Worm (Caenorhabditis elegans) whole organism, L3 larva: Measurements from ENCODE around the gene C06G4.6.

Experiments
- R02D3.7 ChIP-seq: fragments of 150-350 bp; optimal IDR thresholded peaks from 2 replicates; lab custom pipeline; 2014; ENCODE audit warnings: missing biosample characterization, missing genetic modification characterization
- ZK546.5 ChIP-seq: sonication (generic microtip); optimal IDR thresholded peaks from 2 replicates; lab custom pipeline; 2017; ENCODE audit warnings: missing biosample characterization, missing genetic modification characterization
- ceh-82 ChIP-seq: fragments of 150-350 bp; optimal IDR thresholded peaks from 2 replicates; lab custom pipeline; 2014; ENCODE audit warnings: missing biosample characterization, missing genetic modification characterization
- elt-2 ChIP-seq: sonication (generic microtip); optimal IDR thresholded peaks from 2 replicates; lab custom pipeline; 2016; ENCODE audit warnings: missing genetic modification reagents, mild to moderate bottlenecking, missing genetic modification characterization, missing compliant biosample characterization
- elt-3 ChIP-seq, 3 experiments: fragments of 150-350 bp in 1 of 3; sonication (generic microtip) in 2 of 3; optimal IDR thresholded peaks; 2 replicates in 2 of 3; 4 replicates in 1 of 3; lab custom pipeline; 2014 to 2017; ENCODE audit warnings: missing biosample characterization in 3 of 3, missing genetic modification characterization in 3 of 3
- lin-39 ChIP-seq: fragments of 150-350 bp; optimal IDR thresholded peaks from 2 replicates; lab custom pipeline; 2018; ENCODE audit warnings: missing biosample characterization, missing genetic modification reagents, missing genetic modification characterization
- nhr-11 ChIP-seq: fragments of 150-350 bp; optimal IDR thresholded peaks from 2 replicates; lab custom pipeline; 2014; ENCODE audit warnings: missing biosample characterization, missing genetic modification characterization
- nhr-237 ChIP-seq: fragments of 150-350 bp; optimal IDR thresholded peaks from 2 replicates; lab custom pipeline; 2014; ENCODE audit warnings: missing biosample characterization, missing genetic modification characterization
- nhr-25 ChIP-seq: sonication (generic microtip); optimal IDR thresholded peaks from 2 replicates; lab custom pipeline; 2017; ENCODE audit warnings: missing biosample characterization, missing genetic modification characterization
- nhr-76 ChIP-seq: fragments of 150-350 bp; sonication (generic microtip); optimal IDR thresholded peaks from 5 replicates; lab custom pipeline; 2014; ENCODE audit warnings: missing biosample characterization, missing genetic modification characterization
- pqm-1 ChIP-seq: fragments of 150-350 bp; optimal IDR thresholded peaks from 2 replicates; lab custom pipeline; 2017; ENCODE audit warnings: missing biosample characterization, missing genetic modification characterization, inconsistent platforms
- snpc-4 ChIP-seq: fragments of 150-350 bp; optimal IDR thresholded peaks from 2 replicates; lab custom pipeline; 2014; ENCODE audit warnings: missing biosample characterization, missing genetic modification characterization
- ztf-4 ChIP-seq: fragments of 150-350 bp; optimal IDR thresholded peaks from 2 replicates; lab custom pipeline; 2014; ENCODE audit warnings: missing biosample characterization, missing genetic modification characterization

DNA sequence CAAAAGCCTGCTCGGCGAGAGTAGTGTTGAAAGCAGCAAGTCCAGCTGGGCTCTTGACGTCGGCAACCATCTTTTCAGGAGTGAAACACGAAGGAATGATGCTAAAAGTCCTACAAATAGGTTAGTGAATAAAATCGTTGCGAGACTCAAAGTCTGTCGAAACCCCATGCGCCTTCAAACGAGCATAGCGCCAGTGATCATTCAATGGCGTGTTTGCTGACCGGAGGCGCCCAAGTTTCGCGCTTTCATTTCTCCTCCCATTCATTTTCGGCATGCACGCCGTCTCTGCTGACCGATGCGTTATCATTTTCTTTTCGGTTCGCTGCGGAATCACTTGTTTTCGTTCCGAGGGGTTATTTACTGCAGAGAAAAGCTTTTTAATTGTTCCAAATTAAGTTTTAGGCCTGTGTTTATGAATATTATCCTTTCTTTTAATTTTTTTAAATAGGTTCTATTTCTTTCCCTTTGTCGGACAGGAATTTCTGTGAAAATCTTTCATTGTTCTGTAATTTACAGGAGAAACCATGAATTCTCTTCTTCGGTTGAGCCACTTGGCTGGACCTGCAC, 30.9 kb upstream of the C06G4.6 start, which contains the start of the genes eef-1B.1 and aco-2:
- peak; percentile 97 for TF ChIP-seq lin-39
- TF ChIP-seq nhr-237 (tag; lab: Kevin White, UChicago): no peak
- TF ChIP-seq ZK546.5 (tag; lab: Kevin White, UChicago): no peak
- TF ChIP-seq snpc-4 (tag; lab: Kevin White, UChicago): peak; percentile 85
- TF ChIP-seq elt-2 (tag; lab: Kevin White, UChicago): peak; percentile 78
- TF ChIP-seq R02D3.7 (tag; lab: Kevin White, UChicago): peak; percentile 85
- no peak for TF ChIP-seq elt-3 (tag; optimal IDR thresholded peaks at IDR 0.05; lab: Kevin White, UChicago)
- peak; percentile 11 for TF ChIP-seq ztf-4 (tag; lab: Kevin White, UChicago)
- TF ChIP-seq pqm-1 (tag; lab: Kevin White, UChicago): peak; percentile 82
- peak; percentile 73 for TF ChIP-seq ceh-82 (tag; lab: Kevin White, UChicago)
- TF ChIP-seq nhr-25: peak; percentile 97
- no peak for TF ChIP-seq nhr-76 (tag; lab: Kevin White, UChicago)
- peak; percentile 36 for TF ChIP-seq nhr-11 (tag; lab: Kevin White, UChicago)
